Fruit fly (Drosophila melanogaster) whole organism, prepupa: ENCODE measurements around the gene wrd.

ENCODE experiments used
- CG1621 ChIP-seq: fragments of 200-800 bp; sonication (Bioruptor generic); optimal IDR thresholded peaks from 3 replicates; lab custom pipeline; 2018; ENCODE audit warnings: missing biosample characterization, mild to moderate bottlenecking, missing genetic modification characterization
- CG16779 ChIP-seq: fragments of 200-800 bp; sonication (Bioruptor generic); optimal IDR thresholded peaks from 3 replicates; lab custom pipeline; 2017; ENCODE audit warnings: missing biosample characterization, mild to moderate bottlenecking, missing genetic modification characterization
- CG6792 ChIP-seq: fragments of 200-800 bp; sonication (Bioruptor generic); optimal IDR thresholded peaks from 3 replicates; lab custom pipeline; 2016; ENCODE audit warnings: missing biosample characterization, missing genetic modification characterization
- Hr38 ChIP-seq: sonication (Bioruptor generic); optimal IDR thresholded peaks from 2 replicates; lab custom pipeline; 2016; ENCODE audit warnings: missing biosample characterization, missing genetic modification characterization
- Hr39 ChIP-seq: fragments of 200-800 bp; sonication (Bioruptor generic); optimal IDR thresholded peaks from 2 replicates; lab custom pipeline; 2016; ENCODE audit warnings: missing biosample characterization, missing genetic modification characterization
- achi ChIP-seq: fragments of 200-800 bp; sonication (Bioruptor generic); optimal IDR thresholded peaks from 3 replicates; lab custom pipeline; 2016; ENCODE audit warnings: missing biosample characterization, missing genetic modification characterization
- dsx ChIP-seq: fragments of 200-800 bp; optimal IDR thresholded peaks from 3 replicates; lab custom pipeline; 2019; ENCODE audit warnings: missing biosample characterization, mild to moderate bottlenecking, missing genetic modification characterization, moderate library complexity; ENCODE audit not compliant: poor library complexity, severe bottlenecking
- lz ChIP-seq: fragments of 200-800 bp; sonication (Bioruptor generic); optimal IDR thresholded peaks from 3 replicates; lab custom pipeline; 2016; ENCODE audit warnings: missing biosample characterization, missing genetic modification characterization
- net ChIP-seq: fragments of 200-800 bp; sonication (Bioruptor generic); optimal IDR thresholded peaks from 3 replicates; lab custom pipeline; 2016; ENCODE audit warnings: missing biosample characterization, missing genetic modification characterization
- svp ChIP-seq: fragments of 200-800 bp; sonication (Bioruptor generic); peaks from one replicate; lab custom pipeline; 2016; ENCODE audit warnings: missing biosample characterization, missing genetic modification characterization
- vri ChIP-seq: fragments of 200-800 bp; sonication (Bioruptor generic); optimal IDR thresholded peaks from 3 replicates; lab custom pipeline; 2016; ENCODE audit warnings: missing biosample characterization, mild to moderate bottlenecking, missing genetic modification characterization

DNA sequence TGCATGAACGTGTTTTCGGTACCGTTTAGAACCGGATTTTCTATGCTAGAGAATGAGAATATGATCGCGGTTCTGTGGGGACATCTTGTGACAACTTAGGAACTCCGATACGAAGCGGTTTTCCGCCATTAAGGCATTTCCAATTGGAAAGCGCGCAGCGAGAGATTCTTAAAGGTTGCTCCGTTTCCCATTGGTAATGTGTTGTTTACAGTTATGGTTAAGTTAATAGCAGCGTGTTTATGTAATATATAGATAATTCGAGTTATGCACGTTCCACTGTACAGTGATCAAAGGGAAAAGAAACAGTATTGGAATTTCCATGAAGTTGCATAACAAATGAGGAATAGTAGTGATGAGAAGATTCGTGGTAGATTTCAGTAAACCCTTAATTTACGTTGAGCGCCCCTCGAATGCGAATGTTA, 1.4 kb downstream of the wrd start:
- TF ChIP-seq CG16779 (no peak), lz (GFP tag; lab: Kevin White, UChicago) (peak; percentile 32), achi (GFP tag; lab: Kevin White, UChicago) (peak; percentile 47), vri (GFP tag; lab: Kevin White, UChicago) (peak; percentile 15), CG1621 (tag; lab: Kevin White, UChicago) (peak; percentile 22), dsx (GFP tag; lab: Kevin White, UChicago) (no peak), net (GFP tag; lab: Kevin White, UChicago) (peak; percentile 2), CG6792 (GFP tag; lab: Kevin White, UChicago) (peak; percentile 3), Hr39 (GFP tag; lab: Kevin White, UChicago) (peak; percentile 27), svp (GFP tag; lab: Kevin White, UChicago) (peak; percentile 71), Hr38 (no peak)
